Worm (Caenorhabditis elegans): ENCODE results near the gene abu-8.

- TF ChIP-seq elt-1 (tag; optimal IDR thresholded peaks at IDR 0.05), result no peak
- TF ChIP-seq lin-13 (GFP tag; optimal IDR thresholded peaks at IDR 0.05), result no peak
- no peak for TF ChIP-seq nhr-21 (tag; optimal IDR thresholded peaks at IDR 0.05)
- no peak for TF ChIP-seq aly-2 (tag; optimal IDR thresholded peaks at IDR 0.05)
- no peak for TF ChIP-seq blmp-1 (tag; optimal IDR thresholded peaks at IDR 0.05; ENCODE audit: insufficient read depth)
- no peak for TF ChIP-seq zag-1 (tag; optimal IDR thresholded peaks at IDR 0.05)
- no peak for TF ChIP-seq F13H6.1 (tag; optimal IDR thresholded peaks at IDR 0.05)
- TF ChIP-seq skn-1 (tag; optimal IDR thresholded peaks at IDR 0.05), result no peak
- TF ChIP-seq nhr-25 (tag; optimal IDR thresholded peaks at IDR 0.05), result no peak
- TF ChIP-seq egl-27 (tag; optimal IDR thresholded peaks at IDR 0.05), result no peak
- no peak for TF ChIP-seq lsy-2 (tag; optimal IDR thresholded peaks at IDR 0.05)
- TF ChIP-seq unc-62 (GFP tag; optimal IDR thresholded peaks at IDR 0.05), result no peak
These were observed 9.2 kb upstream of the abu-8 start for ce11 chrV:5203643-5204042.

Data from whole organism, L2 larva.